Worm (Caenorhabditis elegans) whole organism, L3 larva: ENCODE results near the gene F58E6.11.

Source experiments
- R02D3.7 ChIP-seq: fragments of 150-350 bp; optimal IDR thresholded peaks from 2 replicates; lab custom pipeline; 2014; ENCODE audit warnings: missing biosample characterization, missing genetic modification characterization
- ZK546.5 ChIP-seq: sonication (generic microtip); optimal IDR thresholded peaks from 2 replicates; lab custom pipeline; 2017; ENCODE audit warnings: missing biosample characterization, missing genetic modification characterization
- aly-2 ChIP-seq: fragments of 150-350 bp; optimal IDR thresholded peaks from 2 replicates; lab custom pipeline; 2014; ENCODE audit warnings: missing biosample characterization, missing genetic modification characterization
- ama-1 ChIP-seq: fragments of 150-350 bp; optimal IDR thresholded peaks from 2 replicates; lab custom pipeline; 2018
- ceh-16 ChIP-seq: sonication (generic microtip); optimal IDR thresholded peaks from 2 replicates; lab custom pipeline; 2017; ENCODE audit warnings: missing biosample characterization, missing genetic modification characterization
- ceh-28 ChIP-seq: fragments of 150-350 bp; optimal IDR thresholded peaks from 2 replicates; lab custom pipeline; 2014; ENCODE audit warnings: missing biosample characterization, missing genetic modification reagents, missing genetic modification characterization
- ceh-9 ChIP-seq: sonication (generic microtip); optimal IDR thresholded peaks from 2 replicates; lab custom pipeline; 2018; ENCODE audit warnings: missing biosample characterization, missing genetic modification characterization
- daf-12 ChIP-seq: fragments of 150-350 bp; optimal IDR thresholded peaks from 2 replicates; lab custom pipeline; 2014; ENCODE audit warnings: missing biosample characterization, missing genetic modification reagents, missing genetic modification characterization
- egl-27 ChIP-seq: sonication (generic microtip); optimal IDR thresholded peaks from 4 replicates; lab custom pipeline; 2017; ENCODE audit warnings: missing biosample characterization, missing genetic modification reagents, missing genetic modification characterization
- egl-5 ChIP-seq: fragments of 150-350 bp; optimal IDR thresholded peaks from 2 replicates; lab custom pipeline; 2017; ENCODE audit warnings: missing biosample characterization, missing genetic modification reagents, missing genetic modification characterization, inconsistent platforms
- elt-2 ChIP-seq: sonication (generic microtip); optimal IDR thresholded peaks from 2 replicates; lab custom pipeline; 2016; ENCODE audit warnings: missing genetic modification reagents, mild to moderate bottlenecking, missing genetic modification characterization, missing compliant biosample characterization
- eor-1 ChIP-seq, 2 experiments: fragments of 150-350 bp; optimal IDR thresholded peaks; 2 replicates each; lab custom pipeline; 2014 to 2018; ENCODE audit warnings: missing biosample characterization in 2 of 2, missing genetic modification characterization in 2 of 2
- fkh-10 ChIP-seq: sonication (generic microtip); optimal IDR thresholded peaks from 2 replicates; lab custom pipeline; 2017; ENCODE audit warnings: missing biosample characterization, missing genetic modification reagents, missing genetic modification characterization
- fkh-2 ChIP-seq: fragments of 150-350 bp; optimal IDR thresholded peaks from 2 replicates; lab custom pipeline; 2014; ENCODE audit warnings: missing biosample characterization, missing genetic modification reagents, missing genetic modification characterization
- lin-15B ChIP-seq: fragments of 150-350 bp; optimal IDR thresholded peaks from 2 replicates; lab custom pipeline; 2014; ENCODE audit warnings: missing biosample characterization, missing genetic modification characterization
- mdl-1 ChIP-seq: fragments of 150-350 bp; optimal IDR thresholded peaks from 2 replicates; lab custom pipeline; 2014; ENCODE audit warnings: missing biosample characterization, missing genetic modification characterization
- nfya-1 ChIP-seq: sonication (generic microtip); optimal IDR thresholded peaks from 2 replicates; lab custom pipeline; 2017; ENCODE audit warnings: missing genetic modification characterization, mild to moderate bottlenecking, missing compliant biosample characterization, antibody characterized with exemption, moderate library complexity; ENCODE audit not compliant: insufficient read depth
- nhr-11 ChIP-seq: fragments of 150-350 bp; optimal IDR thresholded peaks from 2 replicates; lab custom pipeline; 2014; ENCODE audit warnings: missing biosample characterization, missing genetic modification characterization
- nhr-23 ChIP-seq: fragments of 150-350 bp; optimal IDR thresholded peaks from 2 replicates; lab custom pipeline; 2014; ENCODE audit warnings: missing biosample characterization, missing genetic modification reagents, missing genetic modification characterization
- nhr-237 ChIP-seq: fragments of 150-350 bp; optimal IDR thresholded peaks from 2 replicates; lab custom pipeline; 2014; ENCODE audit warnings: missing biosample characterization, missing genetic modification characterization
- nhr-25 ChIP-seq: sonication (generic microtip); optimal IDR thresholded peaks from 2 replicates; lab custom pipeline; 2017; ENCODE audit warnings: missing biosample characterization, missing genetic modification characterization
- nhr-76 ChIP-seq: fragments of 150-350 bp; sonication (generic microtip); optimal IDR thresholded peaks from 5 replicates; lab custom pipeline; 2014; ENCODE audit warnings: missing biosample characterization, missing genetic modification characterization
- nhr-77 ChIP-seq: fragments of 150-350 bp; optimal IDR thresholded peaks from 2 replicates; lab custom pipeline; 2014; ENCODE audit warnings: missing biosample characterization, missing genetic modification characterization
- pha-4 ChIP-seq: fragments of 150-350 bp; optimal IDR thresholded peaks from 2 replicates; lab custom pipeline; 2014; ENCODE audit warnings: missing biosample characterization, missing genetic modification reagents, missing genetic modification characterization
- pqm-1 ChIP-seq: fragments of 150-350 bp; optimal IDR thresholded peaks from 2 replicates; lab custom pipeline; 2017; ENCODE audit warnings: missing biosample characterization, missing genetic modification characterization, inconsistent platforms
- sea-2 ChIP-seq: fragments of 150-350 bp; sonication (generic microtip); optimal IDR thresholded peaks from 4 replicates; lab custom pipeline; 2014; ENCODE audit warnings: missing biosample characterization, missing genetic modification reagents, missing genetic modification characterization
- skn-1 ChIP-seq: fragments of 150-350 bp; optimal IDR thresholded peaks from 2 replicates; lab custom pipeline; 2014; ENCODE audit warnings: missing biosample characterization, missing genetic modification characterization
- snpc-4 ChIP-seq: fragments of 150-350 bp; optimal IDR thresholded peaks from 2 replicates; lab custom pipeline; 2014; ENCODE audit warnings: missing biosample characterization, missing genetic modification characterization
- tbx-2 ChIP-seq: sonication (generic microtip); optimal IDR thresholded peaks from 2 replicates; lab custom pipeline; 2016; ENCODE audit warnings: mild to moderate bottlenecking, missing genetic modification characterization, missing compliant biosample characterization
- unc-39 ChIP-seq: sonication (generic microtip); optimal IDR thresholded peaks from 4 replicates; lab custom pipeline; 2017; ENCODE audit warnings: missing biosample characterization, missing genetic modification characterization
- unc-62 ChIP-seq: fragments of 150-350 bp; sonication (generic microtip); optimal IDR thresholded peaks from 4 replicates; lab custom pipeline; 2014; ENCODE audit warnings: missing biosample characterization, missing genetic modification reagents, missing genetic modification characterization
- zag-1 ChIP-seq: fragments of 150-350 bp; optimal IDR thresholded peaks from 2 replicates; lab custom pipeline; 2014; ENCODE audit warnings: missing biosample characterization, missing genetic modification characterization
- ztf-11 ChIP-seq: fragments of 150-350 bp; optimal IDR thresholded peaks from 2 replicates; lab custom pipeline; 2014; ENCODE audit warnings: missing biosample characterization, missing genetic modification characterization
- ztf-4 ChIP-seq: fragments of 150-350 bp; optimal IDR thresholded peaks from 2 replicates; lab custom pipeline; 2014; ENCODE audit warnings: missing biosample characterization, missing genetic modification characterization

The F58E6.11 gene

DNA sequence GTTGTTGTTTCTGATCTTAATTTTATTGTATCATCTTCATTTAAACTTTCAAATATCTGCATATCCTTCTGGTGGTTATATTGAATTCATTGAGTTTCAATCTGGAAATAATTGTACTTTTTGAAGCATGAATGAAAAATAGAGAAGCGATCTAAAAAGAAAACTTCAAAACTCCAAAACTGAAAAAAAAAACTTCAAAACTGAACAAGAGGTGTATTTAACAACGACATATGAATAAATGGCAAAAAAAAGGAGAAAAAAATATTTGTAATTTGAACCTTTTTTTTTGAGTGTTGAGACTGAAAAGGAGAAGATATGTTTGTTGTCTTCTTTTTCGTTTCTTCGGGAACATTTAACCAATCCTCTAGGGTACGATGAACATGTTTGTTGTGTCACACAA lies at the start of gene F58E6.11:
TSS of gene F58E6.11 (minus strand) at position 101 of the 400 bp plus-strand sequence.
- no peak for TF ChIP-seq ceh-16 (tag; lab: Kevin White, UChicago)
- TF ChIP-seq ZK546.5 (tag; lab: Kevin White, UChicago) = no peak

DNA sequence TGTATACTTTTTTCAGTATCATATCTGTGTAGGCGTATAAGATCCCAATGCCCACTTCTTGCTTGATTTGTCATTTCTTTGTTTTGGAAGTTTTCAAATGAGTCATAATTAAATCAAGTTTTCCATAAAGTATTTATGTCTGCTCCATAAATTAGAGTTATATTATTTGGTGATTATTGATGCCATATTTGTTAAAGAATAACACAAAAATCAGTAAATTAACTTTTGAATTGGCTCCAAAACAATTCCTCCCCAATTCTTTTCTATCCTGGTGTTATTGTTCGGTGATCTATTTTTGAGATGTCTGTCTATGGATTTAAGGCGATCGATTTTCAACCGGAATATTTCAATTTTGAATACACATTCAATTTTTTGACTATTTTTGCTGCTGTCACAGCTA lies 47.4 kb upstream of the F58E6.11 start, which contains the start of gene sru-37:
TSS of gene sru-37 (plus strand) at position 301 of the 400 bp plus-strand sequence.
- no peak for TF ChIP-seq snpc-4 (tag; lab: Kevin White, UChicago)
- TF ChIP-seq nhr-25 (tag; lab: Kevin White, UChicago) = no peak
- no peak for TF ChIP-seq ztf-4 (tag; lab: Kevin White, UChicago)
- no peak for TF ChIP-seq mdl-1 (tag; lab: Kevin White, UChicago)
- no peak for TF ChIP-seq lin-15B (tag; lab: Kevin White, UChicago)
- TF ChIP-seq pha-4 = no peak
- TF ChIP-seq fkh-2 (tag; lab: Kevin White, UChicago) = no peak
- TF ChIP-seq ztf-11 (tag; lab: Kevin White, UChicago) = no peak
- no peak for TF ChIP-seq fkh-10 (GFP tag; lab: Kevin White, UChicago)
- no peak for TF ChIP-seq nfya-1
- no peak for TF ChIP-seq nhr-23 (tag; lab: Kevin White, UChicago)
- no peak for TF ChIP-seq unc-62 (GFP tag; lab: Kevin White, UChicago)
- no peak for TF ChIP-seq pqm-1
- no peak for TF ChIP-seq ceh-16 (tag; lab: Kevin White, UChicago)
- no peak for TF ChIP-seq eor-1 (tag; optimal IDR thresholded peaks at IDR 0.05; lab: Kevin White, UChicago)
- no peak for TF ChIP-seq egl-5 (tag; lab: Kevin White, UChicago)
- TF ChIP-seq daf-12 = no peak
- TF ChIP-seq skn-1 (tag; lab: Kevin White, UChicago) = no peak
- no peak for TF ChIP-seq egl-27 (tag; lab: Kevin White, UChicago)
- no peak for TF ChIP-seq ceh-9 (tag; lab: Kevin White, UChicago)

- no peak for TF ChIP-seq mdl-1 (tag; lab: Kevin White, UChicago)
- no peak for TF ChIP-seq R02D3.7 (tag; lab: Kevin White, UChicago)
- no peak for TF ChIP-seq nhr-11 (tag; lab: Kevin White, UChicago)
- no peak for TF ChIP-seq nhr-76 (tag; lab: Kevin White, UChicago)
- no peak for TF ChIP-seq ZK546.5 (tag; lab: Kevin White, UChicago)
- TF ChIP-seq ceh-28 (tag; lab: Kevin White, UChicago) = no peak
- no peak for TF ChIP-seq egl-27 (tag; lab: Kevin White, UChicago)
Observed at ce11 chrV:9803176-9803575, 45.4 kb upstream of the F58E6.11 start, which contains the start of gene sru-39. TSS of gene sru-39 (plus strand) at chrV:9803476.

- TF ChIP-seq nhr-11 (tag; lab: Kevin White, UChicago) (no peak), lin-15B (tag; lab: Kevin White, UChicago) (no peak), ceh-28 (tag; lab: Kevin White, UChicago) (no peak), ama-1 (lab: Kevin White, UChicago) (no peak), sea-2 (no peak), snpc-4 (tag; lab: Kevin White, UChicago) (no peak), egl-5 (tag; lab: Kevin White, UChicago) (no peak), R02D3.7 (tag; lab: Kevin White, UChicago) (no peak), mdl-1 (tag; lab: Kevin White, UChicago) (no peak), nhr-23 (tag; lab: Kevin White, UChicago) (no peak), elt-2 (tag; lab: Kevin White, UChicago) (no peak)
- TF ChIP-seq, all 47 proteins: peak for 0
Observed at ce11 chrV:9801965-9802364, 44.2 kb upstream of the F58E6.11 start, which contains the start of gene F46B6.10. TSS of gene F46B6.10 (minus strand) at chrV:9802065.

- TF ChIP-seq unc-39 (tag; lab: Kevin White, UChicago) = no peak
Observed at ce11 chrV:9799076-9799475, 41.3 kb upstream of the F58E6.11 start, which contains the start of gene F46B6.13. TSS of gene F46B6.13 (minus strand) at chrV:9799176.

DNA sequence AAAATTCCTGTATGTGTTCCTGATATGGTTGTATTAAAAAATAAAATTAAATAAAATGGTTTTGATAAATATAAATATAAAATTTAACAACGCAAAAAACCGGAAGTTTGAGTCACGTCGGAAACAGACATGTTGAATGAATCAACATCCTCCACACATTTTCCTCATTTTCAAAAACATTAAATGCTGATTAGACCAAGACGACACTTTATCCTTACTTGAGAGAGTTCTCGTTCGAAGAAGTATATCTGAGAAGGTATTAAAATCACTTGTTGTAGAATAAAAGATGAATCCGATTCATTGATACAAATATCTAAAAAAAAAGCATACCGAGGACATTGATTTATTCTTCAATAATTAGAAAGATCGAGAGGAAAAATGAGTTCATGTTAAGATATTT lies 40.4 kb upstream of the F58E6.11 start:
- TF ChIP-seq mdl-1 (tag; lab: Kevin White, UChicago) = no peak
- TF ChIP-seq eor-1 (tag; optimal IDR thresholded peaks at IDR 0.05; lab: Kevin White, UChicago) = no peak
- no peak for TF ChIP-seq nhr-237 (tag; lab: Kevin White, UChicago)
- no peak for TF ChIP-seq nhr-11 (tag; lab: Kevin White, UChicago)
- no peak for TF ChIP-seq ZK546.5 (tag; lab: Kevin White, UChicago)
- no peak for TF ChIP-seq zag-1 (tag; lab: Kevin White, UChicago)
- TF ChIP-seq nhr-25 (tag; lab: Kevin White, UChicago) = no peak
- TF ChIP-seq daf-12 = no peak
- TF ChIP-seq tbx-2 (tag; lab: Kevin White, UChicago) = no peak
- no peak for TF ChIP-seq R02D3.7 (tag; lab: Kevin White, UChicago)
- TF ChIP-seq egl-27 (tag; lab: Kevin White, UChicago) = no peak
- TF ChIP-seq ceh-28 (tag; lab: Kevin White, UChicago) = no peak
- TF ChIP-seq aly-2 (tag; lab: Kevin White, UChicago) = no peak
- no peak for TF ChIP-seq nfya-1
- no peak for TF ChIP-seq unc-62 (GFP tag; lab: Kevin White, UChicago)
- TF ChIP-seq ceh-9 (tag; lab: Kevin White, UChicago) = no peak
- TF ChIP-seq nhr-77 (tag; lab: Kevin White, UChicago) = no peak
